Worm (Caenorhabditis elegans): ENCODE measurements around the gene B0507.7.

B0507.7 gene

DNA sequence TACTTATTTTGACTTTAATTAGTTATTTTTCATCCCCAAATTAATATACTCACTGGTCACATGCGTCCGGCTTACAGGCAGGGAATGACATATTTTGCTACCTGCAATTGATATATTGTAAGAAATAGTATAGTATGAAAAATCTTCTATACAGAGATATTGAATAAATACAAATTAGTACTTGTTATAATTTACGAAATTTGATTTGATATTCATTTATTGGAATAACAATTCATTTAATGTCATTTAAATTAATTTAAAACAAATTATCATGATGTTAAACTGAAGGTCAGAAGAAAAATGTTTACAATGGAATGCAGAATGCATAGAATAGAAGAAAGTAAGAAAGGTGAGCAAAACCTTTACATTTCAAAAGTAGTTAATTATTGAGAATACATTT, at the start of gene B0507.7:
B0507.7 (minus strand) TSS at position 101 of the 400 bp plus-strand sequence.
- no peak for TF ChIP-seq med-1 (GFP tag; optimal IDR thresholded peaks at IDR 0.05; ENCODE audit: insufficient read depth)

DNA sequence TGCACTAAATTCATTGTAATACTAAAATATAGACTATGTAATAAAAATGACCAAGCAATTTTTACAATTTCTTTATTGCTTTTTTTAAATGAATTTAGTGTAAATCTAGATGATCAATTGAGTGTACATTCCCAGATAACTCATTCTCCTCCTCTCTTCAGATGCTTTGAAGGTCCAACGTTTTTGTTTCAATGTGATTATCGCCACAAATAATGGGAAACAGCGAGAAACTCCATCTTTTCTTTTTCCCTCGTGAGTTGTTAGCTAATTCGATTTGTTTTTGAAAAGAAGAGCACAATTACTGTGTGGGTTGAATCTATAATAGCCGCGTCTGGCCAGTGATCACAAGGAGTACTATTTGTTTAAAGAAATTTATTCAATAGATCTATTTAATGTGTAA, 46.5 kb upstream of the B0507.7 start:
- TF ChIP-seq ztf-23 (GFP tag; IDR thresholded peaks at IDR 0.05) (no peak), flt-1 (GFP tag; IDR thresholded peaks at IDR 0.05) (no peak), klf-2 (GFP tag; conservative IDR thresholded peaks at IDR 0.05) (no peak), med-1 (GFP tag; optimal IDR thresholded peaks at IDR 0.05; ENCODE audit: insufficient read depth) (no peak), T22C8.4 (GFP tag; IDR thresholded peaks at IDR 0.05) (no peak), tab-1 (GFP tag; IDR thresholded peaks at IDR 0.05) (no peak), ztf-29 (GFP tag; IDR thresholded peaks at IDR 0.05) (no peak), cog-1 (tag; optimal IDR thresholded peaks at IDR 0.05) (no peak), ref-1 (GFP tag; conservative IDR thresholded peaks at IDR 0.05) (no peak)

DNA sequence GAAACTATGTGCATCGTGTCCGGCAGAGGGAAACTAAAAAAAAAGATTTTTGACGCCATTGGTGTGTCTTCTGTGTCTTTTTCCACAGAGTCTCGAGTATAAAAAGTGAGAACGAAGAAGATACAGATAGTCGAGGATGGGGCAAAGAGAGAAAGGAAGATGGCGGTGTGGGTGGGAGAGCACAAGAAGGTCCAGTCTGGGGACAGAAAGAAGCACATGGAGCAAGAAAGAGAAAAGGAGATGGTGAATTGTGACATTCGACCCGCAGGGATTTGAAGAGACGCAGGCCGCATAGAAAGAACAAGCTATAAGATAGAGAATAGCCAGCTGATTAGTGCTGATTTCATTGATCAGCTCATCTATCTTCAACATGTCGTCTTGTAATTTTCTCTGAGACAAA, 43.7 kb upstream of the B0507.7 start:
- TF ChIP-seq ztf-23 (GFP tag; IDR thresholded peaks at IDR 0.05) (no peak), ztf-29 (GFP tag; IDR thresholded peaks at IDR 0.05) (no peak), ref-1 (GFP tag; conservative IDR thresholded peaks at IDR 0.05) (no peak), cog-1 (tag; optimal IDR thresholded peaks at IDR 0.05) (no peak)

DNA sequence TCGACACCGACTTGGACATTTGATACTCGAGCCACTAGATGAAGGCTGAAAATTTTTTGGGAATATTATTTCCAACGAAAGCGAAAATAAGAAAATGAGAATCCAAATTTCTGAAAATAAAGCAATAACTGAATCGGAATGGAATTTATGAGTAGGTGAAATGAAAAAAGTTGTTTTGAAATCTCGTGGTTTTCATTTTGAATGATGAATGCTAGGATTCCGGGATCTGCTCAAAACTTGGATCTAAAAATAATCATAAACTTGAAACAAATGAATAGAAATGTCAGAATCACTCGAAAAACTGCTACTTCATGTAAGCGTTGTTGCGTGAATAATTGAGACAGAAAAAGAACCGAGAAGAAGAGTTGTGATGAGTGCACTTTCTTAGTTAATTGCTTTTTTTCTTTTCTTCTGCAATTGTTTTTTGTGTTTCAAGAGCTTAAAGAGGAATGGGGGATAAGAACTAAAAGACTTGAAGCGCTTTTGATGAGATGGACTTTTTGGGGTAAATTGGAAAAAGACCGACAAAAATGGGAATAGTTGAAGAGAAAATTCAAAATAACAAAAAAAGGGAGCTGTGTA, 42.6 kb upstream of the B0507.7 start, which contains the start of gene magu-2:
magu-2 (minus strand) TSS at position 51 of the 582 bp plus-strand sequence.
- TF ChIP-seq ref-1 (GFP tag; conservative IDR thresholded peaks at IDR 0.05) (no peak), klf-2 (GFP tag; conservative IDR thresholded peaks at IDR 0.05) (no peak), flt-1 (GFP tag; IDR thresholded peaks at IDR 0.05) (no peak), tab-1 (GFP tag; IDR thresholded peaks at IDR 0.05) (no peak), ztf-23 (GFP tag; IDR thresholded peaks at IDR 0.05) (no peak)

DNA sequence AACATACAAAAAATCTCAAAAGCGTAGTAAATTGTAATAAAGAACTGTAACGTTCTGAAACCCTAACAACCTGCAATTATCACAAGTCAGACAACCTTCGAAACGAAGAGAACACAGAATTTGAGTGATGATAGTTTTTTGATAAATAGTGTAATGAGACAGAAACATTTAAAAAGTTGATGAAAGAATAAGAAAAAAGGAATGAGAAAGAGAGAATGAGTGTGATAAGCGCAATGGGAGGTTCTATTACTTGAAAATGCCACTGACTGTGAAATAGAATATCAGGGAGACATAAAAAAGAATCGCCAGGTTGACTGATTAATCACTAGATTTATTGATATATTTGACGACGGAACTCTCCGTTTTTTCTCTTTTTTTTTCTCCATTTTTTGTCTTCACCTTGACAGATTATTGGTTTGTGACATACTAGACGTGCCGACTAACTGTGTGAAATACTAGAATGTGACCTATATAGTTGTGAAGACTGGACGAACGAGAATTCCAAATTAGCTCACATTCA, 40.8 kb upstream of the B0507.7 start:
- TF ChIP-seq ztf-23 (GFP tag; IDR thresholded peaks at IDR 0.05) (no peak), ztf-29 (GFP tag; IDR thresholded peaks at IDR 0.05) (no peak), T22C8.4 (GFP tag; IDR thresholded peaks at IDR 0.05) (no peak), tab-1 (GFP tag; IDR thresholded peaks at IDR 0.05) (no peak), cog-1 (tag; optimal IDR thresholded peaks at IDR 0.05) (no peak), med-1 (GFP tag; optimal IDR thresholded peaks at IDR 0.05; ENCODE audit: insufficient read depth) (no peak), flt-1 (GFP tag; IDR thresholded peaks at IDR 0.05) (no peak), ref-1 (GFP tag; conservative IDR thresholded peaks at IDR 0.05) (no peak), klf-2 (GFP tag; conservative IDR thresholded peaks at IDR 0.05) (no peak)

DNA sequence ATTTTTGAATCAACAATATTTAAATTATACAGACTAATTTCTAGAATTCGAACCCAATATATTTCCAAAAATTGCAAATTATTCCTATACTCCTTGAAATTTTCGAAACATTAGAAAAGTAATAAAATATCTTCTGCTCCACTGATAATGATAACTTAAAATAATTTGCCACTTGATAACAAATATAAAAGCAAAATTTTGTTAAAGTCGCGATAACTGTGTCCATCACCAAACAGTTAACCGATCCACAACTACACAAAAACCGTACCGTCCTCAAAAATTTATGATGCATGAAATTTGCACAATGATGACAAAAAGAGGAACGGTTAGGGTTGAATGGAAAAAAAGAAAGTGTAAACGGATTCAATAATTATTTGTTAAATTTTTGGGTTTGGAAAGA, 40.0 kb upstream of the B0507.7 start:
- TF ChIP-seq T22C8.4 (GFP tag; IDR thresholded peaks at IDR 0.05) (no peak), ztf-23 (GFP tag; IDR thresholded peaks at IDR 0.05) (no peak), ztf-29 (GFP tag; IDR thresholded peaks at IDR 0.05) (no peak), ref-1 (GFP tag; conservative IDR thresholded peaks at IDR 0.05) (no peak), tab-1 (GFP tag; IDR thresholded peaks at IDR 0.05) (no peak), klf-2 (GFP tag; conservative IDR thresholded peaks at IDR 0.05) (no peak), med-1 (GFP tag; optimal IDR thresholded peaks at IDR 0.05; ENCODE audit: insufficient read depth) (no peak), cog-1 (tag; optimal IDR thresholded peaks at IDR 0.05) (no peak), flt-1 (GFP tag; IDR thresholded peaks at IDR 0.05) (no peak)

DNA sequence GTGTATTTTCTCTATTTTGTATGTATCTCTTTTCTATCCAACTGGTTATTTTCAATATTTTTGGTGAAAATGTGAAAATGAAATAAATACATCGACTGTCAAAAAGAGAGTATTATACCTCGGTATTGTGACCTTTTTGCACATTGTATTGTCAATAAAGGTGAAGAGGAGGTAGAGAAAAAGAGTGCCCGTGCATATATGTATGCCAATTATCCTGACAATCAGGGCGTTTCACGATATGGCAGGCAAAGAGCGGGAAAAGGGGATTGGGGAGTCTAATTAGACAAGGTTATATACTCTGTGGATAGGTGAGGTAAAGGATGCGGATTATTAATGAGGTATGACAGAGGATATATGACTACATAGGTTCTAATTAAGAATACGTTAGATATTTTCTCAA, 38.4 kb upstream of the B0507.7 start:
- TF ChIP-seq ref-1 (GFP tag; conservative IDR thresholded peaks at IDR 0.05) (no peak), tab-1 (GFP tag; IDR thresholded peaks at IDR 0.05) (no peak), T22C8.4 (GFP tag; IDR thresholded peaks at IDR 0.05) (no peak), cog-1 (tag; optimal IDR thresholded peaks at IDR 0.05) (no peak), klf-2 (GFP tag; conservative IDR thresholded peaks at IDR 0.05) (no peak)

DNA sequence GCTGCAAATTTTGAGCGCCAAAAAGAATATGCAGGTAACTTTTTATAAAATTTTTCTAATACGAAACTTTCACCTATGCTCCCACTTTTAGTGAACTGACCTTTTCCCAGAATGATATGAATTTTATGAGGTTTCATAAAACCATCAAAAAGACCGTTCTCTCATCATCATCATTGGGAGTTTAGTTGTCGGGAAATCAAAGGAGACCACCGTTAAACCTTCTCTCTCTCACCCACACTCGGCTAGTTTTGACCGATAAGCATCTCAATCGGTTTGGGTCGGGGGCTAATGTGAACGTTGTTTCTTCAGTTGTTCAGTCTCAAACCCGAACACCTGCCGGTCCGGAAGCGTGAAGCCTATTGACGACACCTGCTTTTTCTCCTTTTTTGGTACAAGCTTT, 37.7 kb upstream of the B0507.7 start:
- TF ChIP-seq T22C8.4 (GFP tag; IDR thresholded peaks at IDR 0.05) (no peak), ztf-23 (GFP tag; IDR thresholded peaks at IDR 0.05) (no peak), cog-1 (tag; optimal IDR thresholded peaks at IDR 0.05) (no peak), klf-2 (GFP tag; conservative IDR thresholded peaks at IDR 0.05) (no peak), med-1 (GFP tag; optimal IDR thresholded peaks at IDR 0.05; ENCODE audit: insufficient read depth) (no peak), tab-1 (GFP tag; IDR thresholded peaks at IDR 0.05) (no peak), ref-1 (GFP tag; conservative IDR thresholded peaks at IDR 0.05) (no peak), ztf-29 (GFP tag; IDR thresholded peaks at IDR 0.05) (no peak), flt-1 (GFP tag; IDR thresholded peaks at IDR 0.05) (no peak)

DNA sequence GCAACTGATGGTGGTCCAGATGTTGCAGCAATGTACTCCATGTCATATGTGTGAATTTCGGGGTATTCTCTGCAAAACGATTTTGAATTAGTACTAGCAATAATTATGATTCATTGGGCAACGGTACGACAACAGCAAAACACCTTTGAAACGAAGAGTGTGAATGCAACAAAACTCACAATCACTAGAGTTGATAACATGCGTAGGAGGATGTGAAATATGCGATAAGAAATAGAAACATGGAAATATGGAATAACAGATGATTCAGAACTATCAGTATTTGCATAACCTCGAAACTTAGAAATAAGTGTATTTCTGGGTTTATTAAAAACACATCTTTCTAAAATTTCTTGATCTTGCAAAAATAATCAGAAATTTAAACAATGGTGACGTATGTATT, 37.0 kb upstream of the B0507.7 start:
- no peak for TF ChIP-seq klf-2 (GFP tag; conservative IDR thresholded peaks at IDR 0.05)
- TF ChIP-seq med-1 (GFP tag; optimal IDR thresholded peaks at IDR 0.05; ENCODE audit: insufficient read depth): no peak
- TF ChIP-seq tab-1 (GFP tag; IDR thresholded peaks at IDR 0.05): no peak
- TF ChIP-seq T22C8.4 (GFP tag; IDR thresholded peaks at IDR 0.05): no peak
- no peak for TF ChIP-seq ztf-29 (GFP tag; IDR thresholded peaks at IDR 0.05)
- TF ChIP-seq ztf-23 (GFP tag; IDR thresholded peaks at IDR 0.05): no peak
- no peak for TF ChIP-seq cog-1 (tag; optimal IDR thresholded peaks at IDR 0.05)

DNA sequence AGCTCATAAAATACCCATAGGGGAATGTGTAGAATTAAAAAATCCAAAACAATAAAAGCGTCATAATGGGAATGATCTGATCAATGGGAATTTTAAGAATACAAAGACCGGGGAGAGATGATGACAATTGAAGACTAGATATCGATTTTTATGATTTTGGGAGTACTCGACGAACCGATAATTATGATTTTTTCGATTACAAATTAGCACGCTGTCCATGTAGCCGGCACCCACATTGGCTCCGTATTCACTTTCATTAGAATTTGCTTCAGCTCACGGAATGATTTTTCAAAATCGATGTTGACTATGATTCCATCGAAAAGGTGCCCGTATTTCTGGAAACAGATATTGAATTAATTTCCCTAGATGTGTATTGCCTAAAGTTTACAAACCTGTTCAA, 34.3 kb upstream of the B0507.7 start:
- TF ChIP-seq med-1 (GFP tag; optimal IDR thresholded peaks at IDR 0.05; ENCODE audit: insufficient read depth) (no peak), ztf-29 (GFP tag; IDR thresholded peaks at IDR 0.05) (no peak), T22C8.4 (GFP tag; IDR thresholded peaks at IDR 0.05) (peak; percentile 51)

DNA sequence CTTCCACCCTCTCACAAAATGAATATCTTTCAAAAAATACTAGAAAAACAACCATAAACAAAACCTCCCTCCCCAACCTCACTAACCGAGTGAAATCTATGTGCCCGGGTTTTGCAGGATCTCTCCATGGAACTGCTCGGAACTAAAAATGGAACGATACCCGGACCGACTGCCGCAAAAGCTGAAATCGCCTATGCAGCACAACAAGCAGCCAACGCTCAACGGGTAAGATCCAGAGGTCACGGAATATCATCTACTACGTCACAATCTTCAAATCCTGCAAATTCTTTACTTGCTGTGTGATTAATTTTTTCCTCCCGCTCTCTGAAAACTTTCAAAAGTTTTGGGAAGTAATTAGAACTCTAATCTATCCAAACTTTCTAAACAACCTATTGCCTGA, 30.8 kb upstream of the B0507.7 start:
- TF ChIP-seq ztf-23 (GFP tag; IDR thresholded peaks at IDR 0.05) (no peak), T22C8.4 (GFP tag; IDR thresholded peaks at IDR 0.05) (no peak), ztf-29 (GFP tag; IDR thresholded peaks at IDR 0.05) (no peak), klf-2 (GFP tag; conservative IDR thresholded peaks at IDR 0.05) (no peak), cog-1 (tag; optimal IDR thresholded peaks at IDR 0.05) (no peak), flt-1 (GFP tag; IDR thresholded peaks at IDR 0.05) (no peak), med-1 (GFP tag; optimal IDR thresholded peaks at IDR 0.05; ENCODE audit: insufficient read depth) (no peak), tab-1 (GFP tag; IDR thresholded peaks at IDR 0.05) (no peak), ref-1 (GFP tag; conservative IDR thresholded peaks at IDR 0.05) (no peak)
